Fruit fly (Drosophila melanogaster) whole organism, embryonic: Measurements from ENCODE around the gene Gmppb.

ENCODE experiments used
- Awh ChIP-seq: fragments of 200-800 bp; sonication (Bioruptor generic); IDR thresholded peaks from 2 replicates; pipeline ENCODE4, ENCODE4 v1.3.6; 2022; ENCODE audit warnings: missing biosample characterization, missing genetic modification characterization
- Bgb ChIP-seq: fragments of 200-800 bp; sonication (Bioruptor generic); IDR thresholded peaks from 2 replicates; pipeline ENCODE4 v1.3.6; 2022; ENCODE audit warnings: missing biosample characterization, missing genetic modification characterization; ENCODE audit not compliant: partially characterized antibody
- CG10321 ChIP-seq: fragments of 200-800 bp; sonication (Bioruptor generic); IDR thresholded peaks from 2 replicates; pipeline ENCODE4 v1.3.6; 2022; ENCODE audit warnings: missing biosample characterization, missing genetic modification characterization
- CG10565 ChIP-seq: fragments of 200-800 bp; sonication (Bioruptor generic); optimal IDR thresholded peaks from 3 replicates; lab custom pipeline; 2016; ENCODE audit warnings: missing biosample characterization, mild to moderate bottlenecking, missing genetic modification characterization
- CG16779 ChIP-seq: fragments of 200-800 bp; sonication (Bioruptor generic); IDR thresholded peaks from 2 replicates; pipeline ENCODE4 v1.3.6; 2022; ENCODE audit warnings: missing biosample characterization, missing genetic modification characterization
- CG30403 ChIP-seq: fragments of 200-800 bp; sonication (Bioruptor generic); optimal IDR thresholded peaks from 3 replicates; lab custom pipeline; 2016; ENCODE audit warnings: missing biosample characterization, missing genetic modification characterization
- CG3065 ChIP-seq: fragments of 200-800 bp; sonication (Bioruptor generic); optimal IDR thresholded peaks from 2 replicates; lab custom pipeline; 2016; ENCODE audit warnings: missing biosample characterization, missing genetic modification characterization
- CG34224 ChIP-seq: fragments of 200-800 bp; sonication (Bioruptor generic); IDR thresholded peaks from 3 replicates; pipeline ENCODE4 v1.3.6; 2022; ENCODE audit warnings: missing biosample characterization, missing genetic modification characterization; ENCODE audit not compliant: partially characterized antibody
- CG8290 ChIP-seq, 3 experiments: fragments of 200-800 bp; sonication (Bioruptor generic); optimal IDR thresholded peaks; 2 replicates each; lab custom pipeline; 2016 to 2019; ENCODE audit warnings: missing biosample characterization in 3 of 3, missing genetic modification characterization in 3 of 3, mild to moderate bottlenecking in 2 of 3, moderate library complexity in 1 of 3
- CG8478 ChIP-seq: fragments of >200 bp; optimal IDR thresholded peaks from 2 replicates; lab custom pipeline; 2018
- CG8924 ChIP-seq: fragments of 200-800 bp; optimal IDR thresholded peaks from 3 replicates; lab custom pipeline; 2019; ENCODE audit warnings: missing biosample characterization, mild to moderate bottlenecking, missing genetic modification characterization, moderate library complexity
- D ChIP-seq, 2 experiments: fragments of 200-800 bp in 1 of 2; fragments of >200 bp in 1 of 2; sonication (Bioruptor generic) in 1 of 2; optimal IDR thresholded peaks; 2 replicates in 1 of 2; 3 replicates in 1 of 2; lab custom pipeline; 2017; ENCODE audit warnings: mild to moderate bottlenecking in 1 of 2, missing biosample characterization in 1 of 2, missing genetic modification characterization in 1 of 2, missing genetic modification reagents in 1 of 2
- D19A ChIP-seq: fragments of 200-800 bp; optimal IDR thresholded peaks from 3 replicates; lab custom pipeline; 2019; ENCODE audit warnings: missing biosample characterization, mild to moderate bottlenecking, missing genetic modification characterization, moderate library complexity
- Dref ChIP-seq: fragments of 200-800 bp; sonication (Bioruptor generic); IDR thresholded peaks from 2 replicates; pipeline ENCODE4 v1.3.6; 2022; ENCODE audit warnings: missing biosample characterization, missing genetic modification characterization
- Elba2 ChIP-seq: fragments of 200-800 bp; sonication (Bioruptor generic); optimal IDR thresholded peaks from 3 replicates; lab custom pipeline; 2016; ENCODE audit warnings: missing biosample characterization, missing genetic modification characterization
- Ets65A ChIP-seq: fragments of 200-800 bp; sonication (Bioruptor generic); peaks from one replicate; lab custom pipeline; 2016; ENCODE audit warnings: missing biosample characterization, missing genetic modification characterization
- HLH3B ChIP-seq: fragments of 200-800 bp; sonication (Bioruptor generic); IDR thresholded peaks from 2 replicates; pipeline ENCODE4 v1.3.6; 2022; ENCODE audit warnings: missing biosample characterization, missing genetic modification characterization
- Hand ChIP-seq: fragments of 200-800 bp; sonication (Bioruptor generic); optimal IDR thresholded peaks from 2 replicates; lab custom pipeline; 2017; ENCODE audit warnings: mild to moderate bottlenecking, missing biosample characterization, missing genetic modification reagents, missing genetic modification characterization
- Lhr ChIP-seq: fragments of 200-800 bp; sonication (Bioruptor generic); optimal IDR thresholded peaks from 3 replicates; lab custom pipeline; 2017; ENCODE audit warnings: mild to moderate bottlenecking, missing biosample characterization, missing genetic modification reagents, missing genetic modification characterization
- Oli ChIP-seq: fragments of 200-800 bp; sonication (Bioruptor generic); optimal IDR thresholded peaks from 2 replicates; lab custom pipeline; 2018; ENCODE audit warnings: missing biosample characterization, mild to moderate bottlenecking, missing genetic modification characterization, moderate library complexity
- Sry-β ChIP-seq: fragments of 200-800 bp; sonication (Bioruptor generic); optimal IDR thresholded peaks from 2 replicates; lab custom pipeline; 2018; ENCODE audit warnings: missing biosample characterization, mild to moderate bottlenecking, missing genetic modification characterization, moderate library complexity
- Trl ChIP-seq, 3 experiments: fragments of >200 bp in 2 of 3; fragments of 200-800 bp in 1 of 3; sonication (Bioruptor generic) in 1 of 3; optimal IDR thresholded peaks; 2 replicates in 1 of 3; 3 replicates in 2 of 3; lab custom pipeline; 2016 to 2017; ENCODE audit warnings: missing biosample characterization in 1 of 3, missing genetic modification characterization in 1 of 3
- bcd ChIP-seq: fragments of 200-800 bp; sonication (Bioruptor generic); optimal IDR thresholded peaks from 2 replicates; lab custom pipeline; 2017; ENCODE audit warnings: missing biosample characterization, mild to moderate bottlenecking, missing genetic modification characterization
- bigmax ChIP-seq: fragments of 200-800 bp; sonication (Bioruptor generic); optimal IDR thresholded peaks from 2 replicates; lab custom pipeline; 2018; ENCODE audit warnings: missing biosample characterization, mild to moderate bottlenecking, missing genetic modification characterization
- cas ChIP-seq: fragments of 200-800 bp; sonication (Bioruptor generic); IDR thresholded peaks from 2 replicates; pipeline ENCODE4 v1.3.6; 2022; ENCODE audit warnings: missing biosample characterization, missing genetic modification characterization
- cato ChIP-seq: fragments of 200-800 bp; sonication (Bioruptor generic); optimal IDR thresholded peaks from 2 replicates; lab custom pipeline; 2016; ENCODE audit warnings: missing biosample characterization, missing genetic modification characterization, borderline replicate concordance
- cg ChIP-seq: fragments of 200-800 bp; sonication (Bioruptor generic); optimal IDR thresholded peaks from 3 replicates; lab custom pipeline; 2019; ENCODE audit warnings: missing biosample characterization, mild to moderate bottlenecking, missing genetic modification characterization, moderate library complexity
- chinmo ChIP-seq: fragments of 200-800 bp; sonication (Bioruptor generic); IDR thresholded peaks from 4 replicates; pipeline ENCODE4 v1.3.6; 2022; ENCODE audit warnings: missing biosample characterization, missing genetic modification characterization; ENCODE audit not compliant: partially characterized antibody
- corto ChIP-seq: fragments of 200-800 bp; sonication (Bioruptor generic); optimal IDR thresholded peaks from 2 replicates; lab custom pipeline; 2016; ENCODE audit warnings: missing biosample characterization, mild to moderate bottlenecking, missing genetic modification characterization, moderate library complexity
- danr ChIP-seq: fragments of 200-800 bp; sonication (Bioruptor generic); IDR thresholded peaks from 2 replicates; pipeline ENCODE4 v1.3.6; 2022; ENCODE audit warnings: missing biosample characterization, missing genetic modification characterization
- dati ChIP-seq: fragments of 200-800 bp; sonication (Bioruptor generic); IDR thresholded peaks from 2 replicates; pipeline ENCODE4 v1.3.6; 2022; ENCODE audit warnings: missing biosample characterization, missing genetic modification characterization
- disco-r ChIP-seq: fragments of 200-800 bp; sonication (Bioruptor generic); optimal IDR thresholded peaks from 2 replicates; lab custom pipeline; 2016; ENCODE audit warnings: missing biosample characterization, missing genetic modification characterization
- exex ChIP-seq: fragments of 200-800 bp; sonication (Bioruptor generic); optimal IDR thresholded peaks from 4 replicates; lab custom pipeline; 2018; ENCODE audit warnings: missing biosample characterization, mild to moderate bottlenecking, missing genetic modification characterization, moderate library complexity
- ftz-f1 ChIP-seq: fragments of 200-800 bp; sonication (Bioruptor generic); optimal IDR thresholded peaks from 2 replicates; lab custom pipeline; 2016; ENCODE audit warnings: missing biosample characterization, missing genetic modification characterization
- nerfin-2 ChIP-seq: fragments of 200-800 bp; sonication (Bioruptor generic); IDR thresholded peaks from 2 replicates; pipeline ENCODE4 v1.3.6; 2022; ENCODE audit warnings: missing biosample characterization, missing genetic modification characterization; ENCODE audit not compliant: partially characterized antibody
- odd ChIP-seq: fragments of 200-800 bp; sonication (Bioruptor generic); optimal IDR thresholded peaks from 2 replicates; lab custom pipeline; 2017; ENCODE audit warnings: missing biosample characterization, mild to moderate bottlenecking, missing genetic modification characterization
- pzg ChIP-seq: fragments of 200-800 bp; sonication (Bioruptor generic); optimal IDR thresholded peaks from 3 replicates; lab custom pipeline; 2018; ENCODE audit warnings: missing biosample characterization, mild to moderate bottlenecking, missing genetic modification characterization, moderate library complexity
- row ChIP-seq: fragments of 200-800 bp; sonication (Bioruptor generic); IDR thresholded peaks from 3 replicates; pipeline ENCODE4 v1.3.6; 2022; ENCODE audit warnings: missing biosample characterization, missing genetic modification characterization
- slbo ChIP-seq: fragments of 200-800 bp; sonication (Bioruptor generic); IDR thresholded peaks from 2 replicates; pipeline ENCODE4 v1.3.6; 2022; ENCODE audit warnings: missing biosample characterization, missing genetic modification characterization
- so ChIP-seq: fragments of 200-800 bp; sonication (Bioruptor generic); IDR thresholded peaks from 3 replicates; pipeline ENCODE4 v1.3.6; 2022; ENCODE audit warnings: missing biosample characterization, missing genetic modification characterization
- tll ChIP-seq, 2 experiments: fragments of 200-800 bp in 1 of 2; fragments of >200 bp in 1 of 2; sonication (Bioruptor generic) in 1 of 2; optimal IDR thresholded peaks; 2 replicates each; lab custom pipeline; 2017 to 2019; ENCODE audit warnings: missing biosample characterization in 2 of 2, missing genetic modification characterization in 2 of 2, mild to moderate bottlenecking in 1 of 2, moderate library complexity in 1 of 2
- twi ChIP-seq: fragments of 200-800 bp; optimal IDR thresholded peaks from 2 replicates; lab custom pipeline; 2019; ENCODE audit warnings: missing biosample characterization, mild to moderate bottlenecking, missing genetic modification characterization, moderate library complexity

The Gmppb gene

DNA sequence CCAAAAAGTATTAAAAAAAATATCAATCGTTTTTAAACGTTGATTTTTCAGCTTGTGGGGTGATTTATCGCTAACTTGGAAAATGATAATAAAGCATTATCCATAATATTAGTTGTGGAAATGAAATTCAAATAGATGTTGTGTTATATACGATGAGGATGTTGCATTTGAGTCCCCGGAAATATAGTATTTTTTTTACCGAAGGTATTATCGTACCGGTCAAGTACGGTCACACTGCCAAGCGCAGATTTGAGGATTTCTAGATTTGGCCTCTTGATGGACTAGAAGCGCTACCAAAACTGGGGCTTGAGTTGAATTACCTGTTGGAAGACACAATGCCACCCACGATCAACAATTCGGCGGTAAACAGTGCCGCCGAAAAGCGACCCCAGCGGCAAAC is 35.9 kb upstream of the Gmppb start (continued):
- TF ChIP-seq Dref (no peak), Lhr (GFP tag; lab: Kevin White, UChicago) (peak; percentile 67)

DNA sequence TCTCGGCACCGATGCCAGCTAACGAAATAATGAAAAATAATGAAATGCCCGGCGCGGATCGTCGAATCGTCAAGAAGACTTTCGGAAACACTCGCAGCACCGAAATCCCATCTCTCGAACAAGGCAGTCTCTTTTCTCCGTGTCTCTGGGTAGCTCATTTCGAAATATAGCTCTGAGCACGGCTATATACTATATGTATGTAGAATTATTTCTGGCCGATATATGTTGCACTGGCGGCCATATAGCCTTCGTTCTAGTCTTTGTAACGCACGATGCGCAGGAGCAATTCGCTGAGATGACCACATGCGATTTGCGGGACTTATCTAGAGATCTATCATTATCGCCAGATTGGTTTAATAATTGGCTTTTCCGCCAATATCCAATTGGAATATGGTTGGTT is 31.0 kb upstream of the Gmppb start, which contains the start of gene CG14655:
TSS of gene CG14655 (minus strand) at position 41 of the 400 bp plus-strand sequence.
- TF ChIP-seq HLH3B (GFP tag; lab: Robert Waterston, UW) (no peak), exex (tag; lab: Kevin White, UChicago) (no peak), Trl (optimal IDR thresholded peaks at IDR 0.05; lab: Kevin White, UChicago) (peak in 1 of 2 experiments; percentile 14), Trl (GFP tag; optimal IDR thresholded peaks at IDR 0.05; lab: Kevin White, UChicago) (no peak), so (GFP tag; lab: Robert Waterston, UW) (no peak), D (optimal IDR thresholded peaks at IDR 0.05; lab: Kevin White, UChicago) (no peak), D (GFP tag; optimal IDR thresholded peaks at IDR 0.05; lab: Kevin White, UChicago) (no peak), cas (GFP tag; lab: Robert Waterston, UW) (no peak), corto (GFP tag; lab: Kevin White, UChicago) (no peak), Elba2 (GFP tag; lab: Kevin White, UChicago) (peak; percentile 1), Hand (GFP tag; lab: Kevin White, UChicago) (no peak), CG8924 (tag; lab: Kevin White, UChicago) (no peak), twi (tag; lab: Kevin White, UChicago) (no peak), chinmo (0 out of 4 replicates have a peak, but pooled peaks have one; percentile 68), CG10565 (GFP tag; lab: Kevin White, UChicago) (no peak), Ets65A (peak; percentile 71), CG10321 (GFP tag; lab: Robert Waterston, UW) (0 out of 2 replicates have a peak, but pooled peaks have one; percentile 8), row (0 out of 3 replicates have a peak, but pooled peaks have one; percentile 5)

DNA sequence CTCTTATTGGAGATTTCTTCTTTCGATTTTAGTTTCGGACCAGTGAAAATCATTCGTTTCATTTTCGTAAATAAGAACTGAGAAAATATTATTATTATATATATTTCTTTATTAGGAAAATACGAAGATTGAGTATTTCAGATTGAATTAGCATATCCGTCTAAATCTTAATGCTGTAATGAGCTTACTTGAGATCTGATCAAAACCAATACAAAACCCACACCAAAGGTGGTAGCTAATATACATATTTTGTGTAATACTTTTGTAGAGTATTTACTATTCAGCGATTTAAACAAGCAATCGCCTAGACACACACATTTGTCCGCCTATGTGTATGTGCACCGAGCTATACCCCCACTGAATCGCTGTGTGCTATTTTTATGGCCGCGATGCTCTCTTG is 30.5 kb upstream of the Gmppb start:
- no peak for TF ChIP-seq pzg (GFP tag; lab: Kevin White, UChicago)
- no peak for TF ChIP-seq dati (GFP tag; lab: Robert Waterston, UW)
- no peak for TF ChIP-seq danr (GFP tag; lab: Robert Waterston, UW)
- no peak for TF ChIP-seq CG3065 (GFP tag; lab: Kevin White, UChicago)
- no peak for TF ChIP-seq Awh (GFP tag; lab: Robert Waterston, UW)
- no peak for TF ChIP-seq Sry-β (GFP tag; lab: Kevin White, UChicago)
- TF ChIP-seq cato (GFP tag; lab: Kevin White, UChicago), result no peak
- peak; percentile 11; the same call in 2 of the 3 replicates for TF ChIP-seq row
- TF ChIP-seq odd, result no peak
- no peak for TF ChIP-seq slbo
- TF ChIP-seq ftz-f1 (GFP tag; lab: Kevin White, UChicago), result no peak
- TF ChIP-seq cg (GFP tag; lab: Kevin White, UChicago), result peak; percentile 33
- TF ChIP-seq Oli (tag; lab: Kevin White, UChicago), result no peak
- TF ChIP-seq D19A (tag; lab: Kevin White, UChicago), result peak; percentile 92
- no peak for TF ChIP-seq CG30403 (GFP tag; lab: Kevin White, UChicago)
- no peak for TF ChIP-seq tll (GFP tag; optimal IDR thresholded peaks at IDR 0.05; lab: Kevin White, UChicago)

DNA sequence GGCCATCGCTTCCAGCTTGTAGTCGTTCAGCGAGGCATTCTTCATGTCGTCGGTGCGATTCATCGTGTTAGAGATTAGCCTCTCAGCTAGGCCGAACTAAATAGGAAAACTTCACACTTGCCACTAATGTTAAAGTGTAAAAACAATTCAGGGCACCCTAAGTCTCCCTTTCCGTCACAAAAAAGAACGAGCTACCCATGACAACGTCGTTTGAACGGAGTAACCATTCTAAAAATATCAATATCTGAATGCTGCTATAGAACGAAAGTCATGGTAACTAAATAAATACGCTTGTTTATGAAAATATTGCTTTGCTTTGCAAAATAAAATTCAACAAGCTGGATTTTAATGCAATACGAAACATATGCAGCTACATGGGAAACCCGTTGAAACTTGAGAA is 26.6 kb upstream of the Gmppb start, which contains the start of gene Ccdc39:
TSS of gene Ccdc39 (minus strand) at position 101 of the 400 bp plus-strand sequence.
- TF ChIP-seq bcd (GFP tag; lab: Kevin White, UChicago) (no peak), CG16779 (GFP tag; lab: Robert Waterston, UW) (no peak), disco-r (GFP tag; lab: Kevin White, UChicago) (no peak), nerfin-2 (no peak), Bgb (GFP tag; lab: Robert Waterston, UW) (no peak), CG34224 (no peak), bigmax (no peak), D (optimal IDR thresholded peaks at IDR 0.05; lab: Kevin White, UChicago) (no peak), D (GFP tag; optimal IDR thresholded peaks at IDR 0.05; lab: Kevin White, UChicago) (no peak), CG8290 (GFP tag; optimal IDR thresholded peaks at IDR 0.05; lab: Kevin White, UChicago) (no peak), CG8290 (tag; optimal IDR thresholded peaks at IDR 0.05; lab: Kevin White, UChicago) (no peak), CG8478 (lab: Kevin White, UChicago) (no peak), Ets65A (peak; percentile 49), Dref (0 out of 2 replicates have a peak, but pooled peaks have one; percentile 12)
